Worm (Caenorhabditis elegans): ENCODE data around the gene phy-2.

ce11 chrIV:12202949-12203348 is 12.8 kb downstream of the phy-2 start, which contains the start of gene F35G2.1:
- TF ChIP-seq nhr-20 (tag; optimal IDR thresholded peaks at IDR 0.05) (no peak), elt-3 (tag; optimal IDR thresholded peaks at IDR 0.05) (no peak), pag-3 (tag; optimal IDR thresholded peaks at IDR 0.05; ENCODE audit: borderline replicate concordance, insufficient read depth) (no peak), fkh-10 (GFP tag; optimal IDR thresholded peaks at IDR 0.05) (no peak), nhr-84 (tag; optimal IDR thresholded peaks at IDR 0.05) (no peak), egl-27 (tag; optimal IDR thresholded peaks at IDR 0.05) (no peak), mdl-1 (tag; optimal IDR thresholded peaks at IDR 0.05) (no peak), unc-62 (GFP tag; optimal IDR thresholded peaks at IDR 0.05) (no peak), swsn-7 (tag; optimal IDR thresholded peaks at IDR 0.05) (no peak)
